Fruit fly (Drosophila melanogaster): Measurements from ENCODE around the gene beat-VII.
A peak's percentile ranks its signal among the peaks of the same experiment; 100 is the strongest.

beat-VII gene

dm6 chr3R:26654594-26654993 is 27.2 kb downstream of the beat-VII start (continued):
- TF ChIP-seq ken (GFP tag; IDR thresholded peaks at IDR 0.05) (peak; percentile 22; the same call in 1 of the 3 replicates), croc (GFP tag; conservative IDR thresholded peaks at IDR 0.05) (no peak), B-H1 (GFP tag; IDR thresholded peaks at IDR 0.05) (peak; percentile 52; the same call in 2 of the 3 replicates), CG15696 (tag; optimal IDR thresholded peaks at IDR 0.05) (no peak), CG5953 (GFP tag; IDR thresholded peaks at IDR 0.05) (peak; percentile 37; the same call in 1 of the 2 replicates), klu (GFP tag; IDR thresholded peaks at IDR 0.05) (0 out of 2 replicates have a peak, but pooled peaks have one; percentile 39), CkIIα-i1 (GFP tag; IDR thresholded peaks at IDR 0.05) (0 out of 2 replicates have a peak, but pooled peaks have one; percentile 46), CG9609 (GFP tag; optimal IDR thresholded peaks at IDR 0.05) (peak; percentile 63), CG14710 (tag; optimal IDR thresholded peaks at IDR 0.05) (no peak), E2f1 (GFP tag; IDR thresholded peaks at IDR 0.05) (peak; percentile 69), bowl (GFP tag; IDR thresholded peaks at IDR 0.05) (no peak), CG42726 (GFP tag; IDR thresholded peaks at IDR 0.05; ENCODE audit: partially characterized antibody) (no peak), salm (tag; optimal IDR thresholded peaks at IDR 0.05) (peak; percentile 3), Fer3 (tag; optimal IDR thresholded peaks at IDR 0.05) (peak; percentile 57), lilli (GFP tag; optimal IDR thresholded peaks at IDR 0.05) (peak; percentile 61), CG11696 (GFP tag; IDR thresholded peaks at IDR 0.05) (no peak), CG16813 (GFP tag; IDR thresholded peaks at IDR 0.05; ENCODE audit: partially characterized antibody) (no peak), NK7.1 (GFP tag; optimal IDR thresholded peaks at IDR 0.05) (no peak), bcd (GFP tag; optimal IDR thresholded peaks at IDR 0.05) (peak; percentile 58), CG17912 (GFP tag; optimal IDR thresholded peaks at IDR 0.05) (no peak), Ets65A (GFP tag) (peak; percentile 65), CG10959 (GFP tag; IDR thresholded peaks at IDR 0.05) (no peak), Usf (GFP tag; optimal IDR thresholded peaks at IDR 0.05) (no peak), Hand (GFP tag; optimal IDR thresholded peaks at IDR 0.05) (peak; percentile 34), Dad (GFP tag; optimal IDR thresholded peaks at IDR 0.05) (no peak), CG10462 (GFP tag; optimal IDR thresholded peaks at IDR 0.05) (no peak), CG12219 (GFP tag; optimal IDR thresholded peaks at IDR 0.05) (peak; percentile 3), CG3065 (GFP tag; optimal IDR thresholded peaks at IDR 0.05) (no peak), Sox100B (GFP tag; optimal IDR thresholded peaks at IDR 0.05) (peak; percentile 54), CG14667 (GFP tag; IDR thresholded peaks at IDR 0.05) (peak; percentile 54), CG12659 (GFP tag; optimal IDR thresholded peaks at IDR 0.05) (peak; percentile 29), CG1602 (GFP tag; optimal IDR thresholded peaks at IDR 0.05) (peak; percentile 1), Gsc (GFP tag; IDR thresholded peaks at IDR 0.05) (no peak), CG11085 (GFP tag; IDR thresholded peaks at IDR 0.05) (no peak), CTCF (GFP tag; optimal IDR thresholded peaks at IDR 0.05) (no peak), CG3281 (GFP tag; optimal IDR thresholded peaks at IDR 0.05) (peak; percentile 63), dm (GFP tag; optimal IDR thresholded peaks at IDR 0.05) (no peak), YL-1 (GFP tag; optimal IDR thresholded peaks at IDR 0.05) (no peak), gro (GFP tag; optimal IDR thresholded peaks at IDR 0.05) (peak; percentile 52), twi (tag; optimal IDR thresholded peaks at IDR 0.05) (no peak), CG10321 (GFP tag; IDR thresholded peaks at IDR 0.05) (no peak), Spps (tag; optimal IDR thresholded peaks at IDR 0.05) (no peak), H15 (GFP tag; IDR thresholded peaks at IDR 0.05) (0 out of 3 replicates have a peak, but pooled peaks have one; percentile 29), dati (GFP tag; IDR thresholded peaks at IDR 0.05) (no peak), CG14441 (GFP tag; IDR thresholded peaks at IDR 0.05) (peak; percentile 77), danr (GFP tag; IDR thresholded peaks at IDR 0.05) (peak; percentile 15; the same call in 1 of the 2 replicates), CG10366 (GFP tag; IDR thresholded peaks at IDR 0.05) (peak; percentile 56), CG32772 (GFP tag; IDR thresholded peaks at IDR 0.05) (peak; percentile 48; the same call in 1 of the 2 replicates), CG3995 (GFP tag; optimal IDR thresholded peaks at IDR 0.05) (no peak), z (GFP tag; IDR thresholded peaks at IDR 0.05) (no peak), CG15601 (tag; optimal IDR thresholded peaks at IDR 0.05) (no peak), disco-r (GFP tag; optimal IDR thresholded peaks at IDR 0.05) (no peak), pzg (GFP tag; optimal IDR thresholded peaks at IDR 0.05) (no peak)
